Fruit fly (Drosophila melanogaster) whole organism, embryonic: ENCODE results near the gene Oatp30B.

Source experiments
- Abd-B ChIP-seq: fragments of 200-800 bp; sonication (Bioruptor generic); optimal IDR thresholded peaks from 2 replicates; lab custom pipeline; 2018; ENCODE audit warnings: missing biosample characterization, mild to moderate bottlenecking, missing genetic modification characterization, moderate library complexity
- Ada2b ChIP-seq: fragments of 200-800 bp; sonication (Bioruptor generic); IDR thresholded peaks from 2 replicates; pipeline ENCODE4 v1.3.6; 2022; ENCODE audit warnings: missing biosample characterization, missing genetic modification characterization
- Atf3 ChIP-seq: fragments of 200-800 bp; sonication (Bioruptor generic); optimal IDR thresholded peaks from 3 replicates; lab custom pipeline; 2016; ENCODE audit warnings: missing biosample characterization, missing genetic modification characterization
- CG10462 ChIP-seq: fragments of 200-800 bp; sonication (Bioruptor generic); optimal IDR thresholded peaks from 2 replicates; lab custom pipeline; 2016; ENCODE audit warnings: missing biosample characterization, missing genetic modification characterization
- CG10543 ChIP-seq: fragments of 200-800 bp; sonication (Bioruptor generic); optimal IDR thresholded peaks from 3 replicates; lab custom pipeline; 2017; ENCODE audit warnings: missing biosample characterization, mild to moderate bottlenecking, missing genetic modification characterization, moderate library complexity
- CG10654 ChIP-seq: fragments of 200-800 bp; sonication (Bioruptor generic); optimal IDR thresholded peaks from 2 replicates; lab custom pipeline; 2016; ENCODE audit warnings: missing biosample characterization, missing genetic modification characterization
- CG11504 ChIP-seq: fragments of 200-800 bp; sonication (Bioruptor generic); optimal IDR thresholded peaks from 3 replicates; lab custom pipeline; 2019; ENCODE audit warnings: missing biosample characterization, mild to moderate bottlenecking, missing genetic modification characterization, moderate library complexity
- CG12071 ChIP-seq: fragments of 200-800 bp; sonication (Bioruptor generic); optimal IDR thresholded peaks from 3 replicates; lab custom pipeline; 2018; ENCODE audit warnings: missing biosample characterization, mild to moderate bottlenecking, missing genetic modification characterization
- CG1233 ChIP-seq: fragments of 200-800 bp; sonication (Bioruptor generic); optimal IDR thresholded peaks from 4 replicates; lab custom pipeline; 2018; ENCODE audit warnings: missing biosample characterization, mild to moderate bottlenecking, missing genetic modification characterization
- CG13296 ChIP-seq: fragments of 200-800 bp; sonication (Bioruptor generic); optimal IDR thresholded peaks from 3 replicates; lab custom pipeline; 2018; ENCODE audit warnings: missing biosample characterization, mild to moderate bottlenecking, missing genetic modification characterization
- CG14441 ChIP-seq: fragments of 200-800 bp; sonication (Bioruptor generic); IDR thresholded peaks from 2 replicates; pipeline ENCODE4 v1.3.6; 2022; ENCODE audit warnings: missing biosample characterization, missing genetic modification characterization
- CG2116 ChIP-seq: fragments of 200-800 bp; sonication (Bioruptor generic); optimal IDR thresholded peaks from 3 replicates; lab custom pipeline; 2018; ENCODE audit warnings: missing biosample characterization, mild to moderate bottlenecking, missing genetic modification characterization
- CG2202 ChIP-seq: fragments of 200-800 bp; sonication (Bioruptor generic); optimal IDR thresholded peaks from 2 replicates; lab custom pipeline; 2018; ENCODE audit warnings: missing biosample characterization, mild to moderate bottlenecking, missing genetic modification characterization
- CG3281 ChIP-seq: fragments of 200-800 bp; sonication (Bioruptor generic); optimal IDR thresholded peaks from 3 replicates; lab custom pipeline; 2017; ENCODE audit warnings: missing biosample characterization, mild to moderate bottlenecking, missing genetic modification characterization
- CG5953 ChIP-seq: fragments of 200-800 bp; sonication (Bioruptor generic); IDR thresholded peaks from 2 replicates; pipeline ENCODE4 v1.3.6; 2022; ENCODE audit warnings: missing biosample characterization, missing genetic modification characterization
- CG8388 ChIP-seq: fragments of 200-800 bp; sonication (Bioruptor generic); optimal IDR thresholded peaks from 2 replicates; lab custom pipeline; 2019; ENCODE audit warnings: missing biosample characterization, mild to moderate bottlenecking, missing genetic modification characterization, moderate library complexity
- CG9609 ChIP-seq: fragments of 200-800 bp; sonication (Bioruptor generic); optimal IDR thresholded peaks from 3 replicates; lab custom pipeline; 2016; ENCODE audit warnings: missing biosample characterization, missing genetic modification characterization
- CG9797 ChIP-seq: fragments of 200-800 bp; sonication (Bioruptor generic); optimal IDR thresholded peaks from 3 replicates; lab custom pipeline; 2018; ENCODE audit warnings: missing biosample characterization, mild to moderate bottlenecking, missing genetic modification characterization
- CG9932 ChIP-seq: fragments of 200-800 bp; sonication (Bioruptor generic); IDR thresholded peaks from 2 replicates; pipeline ENCODE4 v1.3.6; 2022; ENCODE audit warnings: missing biosample characterization, missing genetic modification characterization
- CkIIα-i1 ChIP-seq: fragments of 200-800 bp; sonication (Bioruptor generic); IDR thresholded peaks from 2 replicates; pipeline ENCODE4 v1.3.6; 2022; ENCODE audit warnings: missing biosample characterization, missing genetic modification characterization
- D ChIP-seq, 2 experiments: fragments of 200-800 bp in 1 of 2; fragments of >200 bp in 1 of 2; sonication (Bioruptor generic) in 1 of 2; optimal IDR thresholded peaks; 2 replicates in 1 of 2; 3 replicates in 1 of 2; lab custom pipeline; 2017; ENCODE audit warnings: mild to moderate bottlenecking in 1 of 2, missing biosample characterization in 1 of 2, missing genetic modification characterization in 1 of 2, missing genetic modification reagents in 1 of 2
- Dref ChIP-seq: fragments of 200-800 bp; sonication (Bioruptor generic); IDR thresholded peaks from 2 replicates; pipeline ENCODE4 v1.3.6; 2022; ENCODE audit warnings: missing biosample characterization, missing genetic modification characterization
- Eip74EF ChIP-seq, 2 experiments: fragments of 200-800 bp in 1 of 2; fragments of >200 bp in 1 of 2; sonication (Bioruptor generic) in 1 of 2; optimal IDR thresholded peaks; 2 replicates each; lab custom pipeline; 2017 to 2019; ENCODE audit warnings: missing biosample characterization in 2 of 2, missing genetic modification characterization in 2 of 2, mild to moderate bottlenecking in 1 of 2, moderate library complexity in 1 of 2
- GATAe ChIP-seq: fragments of 200-800 bp; sonication (Bioruptor generic); conservative IDR thresholded peaks from 2 replicates; pipeline ENCODE4 v1.3.6; 2022; ENCODE audit warnings: missing biosample characterization, missing genetic modification characterization
- HLH54F ChIP-seq: fragments of 200-800 bp; sonication (Bioruptor generic); optimal IDR thresholded peaks from 3 replicates; lab custom pipeline; 2016; ENCODE audit warnings: missing biosample characterization, missing genetic modification characterization
- HLHmδ ChIP-seq: fragments of 200-800 bp; sonication (Bioruptor generic); optimal IDR thresholded peaks from 2 replicates; lab custom pipeline; 2018; ENCODE audit warnings: missing biosample characterization, mild to moderate bottlenecking, missing genetic modification characterization, moderate library complexity
- HmgD ChIP-seq: fragments of 200-800 bp; sonication (Bioruptor generic); optimal IDR thresholded peaks from 3 replicates; lab custom pipeline; 2016; ENCODE audit warnings: missing biosample characterization, missing genetic modification characterization
- HmgZ ChIP-seq: fragments of 200-800 bp; sonication (Bioruptor generic); optimal IDR thresholded peaks from 2 replicates; lab custom pipeline; 2018; ENCODE audit warnings: missing biosample characterization, mild to moderate bottlenecking, missing genetic modification characterization
- Nf-YC ChIP-seq: fragments of 200-800 bp; optimal IDR thresholded peaks from 3 replicates; lab custom pipeline; 2019; ENCODE audit warnings: missing biosample characterization, mild to moderate bottlenecking, missing genetic modification characterization, moderate library complexity
- PHDP ChIP-seq: fragments of 200-800 bp; sonication (Bioruptor generic); optimal IDR thresholded peaks from 3 replicates; lab custom pipeline; 2018; ENCODE audit warnings: missing biosample characterization, mild to moderate bottlenecking, missing genetic modification characterization, moderate library complexity
- Ravus ChIP-seq: fragments of 200-800 bp; sonication (Bioruptor generic); IDR thresholded peaks from 2 replicates; pipeline ENCODE4 v1.3.6; 2022; ENCODE audit warnings: missing biosample characterization, missing genetic modification characterization
- Side ChIP-seq: fragments of 200-800 bp; sonication (Bioruptor generic); optimal IDR thresholded peaks from 2 replicates; lab custom pipeline; 2016; ENCODE audit warnings: missing biosample characterization, missing genetic modification characterization
- Tbp ChIP-seq: fragments of >200 bp; optimal IDR thresholded peaks from 2 replicates; lab custom pipeline; 2018; ENCODE audit warnings: missing biosample characterization, missing genetic modification characterization
- chinmo ChIP-seq: fragments of 200-800 bp; sonication (Bioruptor generic); IDR thresholded peaks from 4 replicates; pipeline ENCODE4 v1.3.6; 2022; ENCODE audit warnings: missing biosample characterization, missing genetic modification characterization; ENCODE audit not compliant: partially characterized antibody
- dan ChIP-seq: fragments of 200-800 bp; sonication (Bioruptor generic); IDR thresholded peaks from 2 replicates; pipeline ENCODE4 v1.3.6; 2022; ENCODE audit warnings: missing biosample characterization, missing genetic modification characterization
- gem ChIP-seq: fragments of 200-800 bp; sonication (Bioruptor generic); optimal IDR thresholded peaks from 2 replicates; lab custom pipeline; 2019; ENCODE audit warnings: missing biosample characterization, mild to moderate bottlenecking, missing genetic modification characterization, moderate library complexity
- grau ChIP-seq: fragments of 200-800 bp; optimal IDR thresholded peaks from 3 replicates; lab custom pipeline; 2019; ENCODE audit warnings: missing biosample characterization, mild to moderate bottlenecking, missing genetic modification characterization, moderate library complexity
- kah ChIP-seq: fragments of 200-800 bp; sonication (Bioruptor generic); optimal IDR thresholded peaks from 2 replicates; lab custom pipeline; 2018; ENCODE audit warnings: missing biosample characterization, mild to moderate bottlenecking, missing genetic modification characterization
- lov ChIP-seq, 2 experiments: fragments of 200-800 bp in 1 of 2; fragments of >200 bp in 1 of 2; sonication (Bioruptor generic) in 1 of 2; IDR thresholded peaks in 1 of 2; optimal IDR thresholded peaks in 1 of 2; 2 replicates in 1 of 2; 3 replicates in 1 of 2; pipeline versions ENCODE4 v1.3.6 to Lab custom; 2017 to 2022; ENCODE audit warnings: missing biosample characterization in 1 of 2, missing genetic modification characterization in 1 of 2
- mld ChIP-seq: fragments of 200-800 bp; sonication (Bioruptor generic); IDR thresholded peaks from 3 replicates; pipeline ENCODE4 v1.3.6; 2022; ENCODE audit warnings: missing biosample characterization, missing genetic modification characterization; ENCODE audit not compliant: partially characterized antibody
- nom ChIP-seq: fragments of 200-800 bp; sonication (Bioruptor generic); optimal IDR thresholded peaks from 2 replicates; lab custom pipeline; 2017; ENCODE audit warnings: missing biosample characterization, missing genetic modification characterization, mild to moderate bottlenecking, moderate library complexity, missing genetic modification reagents
- shn ChIP-seq: fragments of 200-800 bp; sonication (Bioruptor generic); optimal IDR thresholded peaks from 3 replicates; lab custom pipeline; 2016; ENCODE audit warnings: missing biosample characterization, missing genetic modification characterization
- so ChIP-seq: fragments of 200-800 bp; sonication (Bioruptor generic); IDR thresholded peaks from 3 replicates; pipeline ENCODE4 v1.3.6; 2022; ENCODE audit warnings: missing biosample characterization, missing genetic modification characterization
- sqz ChIP-seq: fragments of 200-800 bp; sonication (Bioruptor generic); optimal IDR thresholded peaks from 3 replicates; lab custom pipeline; 2018; ENCODE audit warnings: missing biosample characterization, mild to moderate bottlenecking, missing genetic modification characterization
- ssp ChIP-seq: fragments of 200-800 bp; sonication (Bioruptor generic); IDR thresholded peaks from 2 replicates; pipeline ENCODE4 v1.3.6; 2022; ENCODE audit warnings: missing biosample characterization, missing genetic modification characterization
- stwl ChIP-seq: fragments of 200-800 bp; sonication (Bioruptor generic); optimal IDR thresholded peaks from 3 replicates; lab custom pipeline; 2018; ENCODE audit warnings: missing biosample characterization, mild to moderate bottlenecking, missing genetic modification characterization, moderate library complexity
- unpg ChIP-seq: fragments of 200-800 bp; sonication (Bioruptor generic); optimal IDR thresholded peaks from 3 replicates; lab custom pipeline; 2018; ENCODE audit warnings: missing biosample characterization, mild to moderate bottlenecking, missing genetic modification characterization, moderate library complexity
- vvl ChIP-seq: fragments of 200-800 bp; sonication (Bioruptor generic); IDR thresholded peaks from 2 replicates; pipeline ENCODE4 v1.3.6; 2022; ENCODE audit warnings: missing biosample characterization, missing genetic modification characterization

Gene Oatp30B

DNA sequence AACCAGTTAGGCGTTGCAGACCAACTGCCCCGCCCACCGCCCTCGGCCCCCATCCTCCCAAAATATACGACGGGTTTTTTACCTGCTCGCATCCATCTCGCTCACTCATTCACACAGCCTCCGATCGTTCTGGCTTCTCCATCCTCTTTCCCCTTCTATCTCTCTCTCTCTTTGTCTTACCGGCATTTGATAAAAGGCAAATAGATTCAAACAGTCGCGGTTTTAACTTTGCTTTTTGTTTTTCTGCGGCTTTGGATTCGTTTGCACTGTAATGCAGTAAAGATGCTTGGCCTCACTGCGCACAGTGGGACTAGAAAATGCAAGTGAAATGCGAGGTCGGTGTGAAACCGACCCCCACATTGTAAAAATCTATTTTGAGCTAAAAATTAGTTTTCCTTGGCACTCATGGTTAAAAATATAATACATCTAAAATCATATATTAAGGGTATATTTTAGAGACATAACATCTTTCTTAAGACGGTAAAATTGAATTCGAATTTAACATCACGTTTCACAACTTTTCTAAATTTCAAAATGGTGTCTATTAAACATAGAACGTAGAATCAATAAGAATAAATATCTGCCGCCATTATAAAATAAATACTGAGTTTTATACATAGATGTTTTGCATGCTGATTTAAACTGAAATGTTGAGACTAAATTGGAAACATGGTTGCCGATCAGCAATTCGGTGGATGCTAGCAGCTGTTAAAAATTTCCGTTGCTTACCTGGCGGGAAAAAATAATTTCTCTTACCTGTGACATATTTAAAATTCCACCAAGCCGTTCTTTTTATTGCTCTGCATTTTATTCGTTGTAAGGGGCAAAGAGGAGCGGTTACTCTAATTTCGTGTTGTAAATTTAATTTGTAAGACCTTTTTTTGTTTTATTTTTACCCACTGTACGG is 24.4 kb upstream of the Oatp30B start (continued):
- TF ChIP-seq CG1233 (GFP tag; lab: Kevin White, UChicago) (no peak), CG2116 (no peak), D (optimal IDR thresholded peaks at IDR 0.05; lab: Kevin White, UChicago) (no peak), D (GFP tag; optimal IDR thresholded peaks at IDR 0.05; lab: Kevin White, UChicago) (no peak), Nf-YC (no peak), CG8388 (no peak), CG13296 (GFP tag; lab: Kevin White, UChicago) (no peak), unpg (GFP tag; lab: Kevin White, UChicago) (no peak), CG3281 (no peak), Dref (no peak), HLH54F (GFP tag; lab: Kevin White, UChicago) (no peak), CG5953 (no peak), stwl (no peak), CG12071 (GFP tag; lab: Kevin White, UChicago) (no peak), CG10462 (GFP tag; lab: Kevin White, UChicago) (no peak), Abd-B (no peak), Eip74EF (GFP tag; optimal IDR thresholded peaks at IDR 0.05; lab: Kevin White, UChicago) (no peak), sqz (peak; percentile 47), Ravus (GFP tag; lab: Robert Waterston, UW) (no peak), CG10543 (GFP tag; lab: Kevin White, UChicago) (no peak), CG2202 (tag; lab: Kevin White, UChicago) (no peak), kah (GFP tag; lab: Kevin White, UChicago) (no peak), so (GFP tag; lab: Robert Waterston, UW) (0 out of 3 replicates have a peak, but pooled peaks have one; percentile 14), HmgD (GFP tag; lab: Kevin White, UChicago) (no peak), shn (no peak), vvl (GFP tag; lab: Robert Waterston, UW) (no peak; the same call in 1 of the 2 replicates), Ada2b (GFP tag; lab: Robert Waterston, UW) (0 out of 2 replicates have a peak, but pooled peaks have one; percentile 14), CG11504 (no peak), gem (peak; percentile 16), nom (GFP tag; lab: Kevin White, UChicago) (peak; percentile 20), HLHmδ (no peak), ssp (GFP tag; lab: Robert Waterston, UW) (no peak), grau (tag; lab: Kevin White, UChicago) (no peak), GATAe (GFP tag; lab: Robert Waterston, UW) (no peak), PHDP (no peak), Atf3 (GFP tag; lab: Kevin White, UChicago) (no peak), CG9609 (GFP tag; lab: Kevin White, UChicago) (no peak), chinmo (GFP tag; lab: Robert Waterston, UW) (peak; percentile 97), Side (GFP tag; lab: Kevin White, UChicago) (no peak), dan (GFP tag; lab: Robert Waterston, UW) (no peak), mld (GFP tag; lab: Robert Waterston, UW) (no peak), HmgZ (tag; lab: Kevin White, UChicago) (no peak), CG14441 (GFP tag; lab: Robert Waterston, UW) (peak; percentile 44; the same call in 1 of the 2 replicates), CG9932 (GFP tag; lab: Robert Waterston, UW) (no peak), CG9797 (GFP tag; lab: Kevin White, UChicago) (no peak), CkIIα-i1 (no peak), Tbp (GFP tag; lab: Kevin White, UChicago) (no peak), CG10654 (no peak), lov (optimal IDR thresholded peaks at IDR 0.05; lab: Kevin White, UChicago) (no peak), lov (GFP tag; IDR thresholded peaks at IDR 0.05; lab: Robert Waterston, UW) (no peak)
